Worm (Caenorhabditis elegans): ENCODE data around the gene Y26E6A.3.

- TF ChIP-seq zip-2 (tag; optimal IDR thresholded peaks at IDR 0.05) = no peak
- no peak for TF ChIP-seq pha-4 (GFP tag; IDR thresholded peaks at IDR 0.05)
- TF ChIP-seq pha-4 (tag; optimal IDR thresholded peaks at IDR 0.05) = peak; percentile 77
- TF ChIP-seq lin-13 (GFP tag; optimal IDR thresholded peaks at IDR 0.05) = no peak
- TF ChIP-seq aha-1 (tag) = peak; percentile 78
- no peak for TF ChIP-seq mdt-29 (GFP tag; IDR thresholded peaks at IDR 0.05)
These were observed 7.5 kb upstream of the Y26E6A.3 start, which contains the start of gene ekl-5 for ce11 chrX:13917121-13917755.
